Fruit fly (Drosophila melanogaster) whole organism, prepupa: ENCODE results near the gene CG8851.

Experiments
- CG10631 ChIP-seq: fragments of 200-800 bp; sonication (Bioruptor generic); optimal IDR thresholded peaks from 2 replicates; lab custom pipeline; 2016; ENCODE audit warnings: missing biosample characterization, missing genetic modification characterization
- CG10669 ChIP-seq: fragments of 200-800 bp; sonication (Bioruptor generic); optimal IDR thresholded peaks from 3 replicates; lab custom pipeline; 2018; ENCODE audit warnings: missing biosample characterization, mild to moderate bottlenecking, missing genetic modification characterization, moderate library complexity
- CG11294 ChIP-seq: fragments of 200-800 bp; sonication (Bioruptor generic); IDR thresholded peaks from 2 replicates; pipeline ENCODE4 v1.3.6; 2022; ENCODE audit warnings: missing biosample characterization, missing genetic modification characterization
- CG11902 ChIP-seq: fragments of 200-800 bp; sonication (Bioruptor generic); optimal IDR thresholded peaks from 3 replicates; lab custom pipeline; 2016; ENCODE audit warnings: missing biosample characterization, missing genetic modification characterization
- CG1621 ChIP-seq: fragments of 200-800 bp; sonication (Bioruptor generic); optimal IDR thresholded peaks from 3 replicates; lab custom pipeline; 2018; ENCODE audit warnings: missing biosample characterization, mild to moderate bottlenecking, missing genetic modification characterization
- CG16779 ChIP-seq: fragments of 200-800 bp; sonication (Bioruptor generic); optimal IDR thresholded peaks from 3 replicates; lab custom pipeline; 2017; ENCODE audit warnings: missing biosample characterization, mild to moderate bottlenecking, missing genetic modification characterization
- CG3032 ChIP-seq: fragments of 200-800 bp; optimal IDR thresholded peaks from 2 replicates; lab custom pipeline; 2019; ENCODE audit warnings: missing biosample characterization, mild to moderate bottlenecking, missing genetic modification characterization, moderate library complexity
- CG32006 ChIP-seq: fragments of 200-800 bp; sonication (Bioruptor generic); optimal IDR thresholded peaks from 3 replicates; lab custom pipeline; 2017; ENCODE audit warnings: missing biosample characterization, mild to moderate bottlenecking, missing genetic modification characterization
- CG34406 ChIP-seq: fragments of 200-800 bp; sonication (Bioruptor generic); optimal IDR thresholded peaks from 3 replicates; lab custom pipeline; 2016; ENCODE audit warnings: missing biosample characterization, missing genetic modification characterization
- CG3919 ChIP-seq: fragments of 200-800 bp; sonication (Bioruptor generic); optimal IDR thresholded peaks from 3 replicates; lab custom pipeline; 2016; ENCODE audit warnings: missing biosample characterization, missing genetic modification characterization
- CG4318 ChIP-seq: fragments of 200-800 bp; sonication (Bioruptor generic); optimal IDR thresholded peaks from 3 replicates; lab custom pipeline; 2017; ENCODE audit warnings: missing biosample characterization, mild to moderate bottlenecking, missing genetic modification characterization
- CG6163 ChIP-seq: fragments of 200-800 bp; sonication (Bioruptor generic); IDR thresholded peaks from 3 replicates; pipeline ENCODE4 v1.3.6; 2022; ENCODE audit warnings: missing biosample characterization, missing genetic modification characterization
- CG6276 ChIP-seq: fragments of 200-800 bp; sonication (Bioruptor generic); optimal IDR thresholded peaks from 2 replicates; lab custom pipeline; 2017; ENCODE audit warnings: missing biosample characterization, mild to moderate bottlenecking, missing genetic modification characterization
- CG6792 ChIP-seq: fragments of 200-800 bp; sonication (Bioruptor generic); optimal IDR thresholded peaks from 3 replicates; lab custom pipeline; 2016; ENCODE audit warnings: missing biosample characterization, missing genetic modification characterization
- CG6854 ChIP-seq: fragments of 200-800 bp; sonication (Bioruptor generic); optimal IDR thresholded peaks from 2 replicates; lab custom pipeline; 2017; ENCODE audit warnings: missing biosample characterization, mild to moderate bottlenecking, missing genetic modification characterization
- CG7368 ChIP-seq: fragments of 200-800 bp; sonication (Bioruptor generic); optimal IDR thresholded peaks from 3 replicates; lab custom pipeline; 2016; ENCODE audit warnings: missing biosample characterization, missing genetic modification characterization
- CG8119 ChIP-seq: fragments of 200-800 bp; sonication (Bioruptor generic); IDR thresholded peaks from 3 replicates; pipeline ENCODE4 v1.3.6; 2022; ENCODE audit warnings: missing biosample characterization, missing genetic modification characterization
- CG8319 ChIP-seq: fragments of 200-800 bp; sonication (Bioruptor generic); optimal IDR thresholded peaks from 3 replicates; lab custom pipeline; 2016; ENCODE audit warnings: missing biosample characterization, missing genetic modification characterization
- CG8632 ChIP-seq: fragments of 200-800 bp; sonication (Bioruptor generic); optimal IDR thresholded peaks from 3 replicates; lab custom pipeline; 2016; ENCODE audit warnings: missing biosample characterization, missing genetic modification characterization
- CG9139 ChIP-seq: fragments of 200-800 bp; sonication (Bioruptor generic); optimal IDR thresholded peaks from 3 replicates; lab custom pipeline; 2017; ENCODE audit warnings: missing biosample characterization, mild to moderate bottlenecking, missing genetic modification characterization
- Eip75B ChIP-seq: fragments of 200-800 bp; sonication (Bioruptor generic); optimal IDR thresholded peaks from 3 replicates; lab custom pipeline; 2016; ENCODE audit warnings: missing biosample characterization, missing genetic modification characterization
- Eip78C ChIP-seq: fragments of 200-800 bp; sonication (Bioruptor generic); peaks from one replicate; lab custom pipeline; 2016; ENCODE audit warnings: missing biosample characterization, missing genetic modification characterization
- Eip93F ChIP-seq: fragments of 200-800 bp; sonication (Bioruptor generic); optimal IDR thresholded peaks from 2 replicates; lab custom pipeline; 2016; ENCODE audit warnings: missing biosample characterization, mild to moderate bottlenecking, missing genetic modification characterization
- Ets21C ChIP-seq: fragments of 200-800 bp; sonication (Bioruptor generic); optimal IDR thresholded peaks from 3 replicates; lab custom pipeline; 2016; ENCODE audit warnings: missing biosample characterization, missing genetic modification characterization
- Ets96B ChIP-seq: fragments of 200-800 bp; optimal IDR thresholded peaks from 2 replicates; lab custom pipeline; 2019; ENCODE audit warnings: missing biosample characterization, mild to moderate bottlenecking, missing genetic modification characterization, moderate library complexity
- Gug ChIP-seq: fragments of 200-800 bp; sonication (Bioruptor generic); IDR thresholded peaks from 2 replicates; pipeline ENCODE4 v1.3.6; 2022; ENCODE audit warnings: missing biosample characterization, missing genetic modification characterization
- Hr39 ChIP-seq: fragments of 200-800 bp; sonication (Bioruptor generic); optimal IDR thresholded peaks from 2 replicates; lab custom pipeline; 2016; ENCODE audit warnings: missing biosample characterization, missing genetic modification characterization
- Hr4 ChIP-seq: fragments of 200-800 bp; sonication (Bioruptor generic); optimal IDR thresholded peaks from 3 replicates; lab custom pipeline; 2016; ENCODE audit warnings: missing biosample characterization, missing genetic modification characterization
- Lpt ChIP-seq: fragments of 200-800 bp; sonication (Bioruptor generic); optimal IDR thresholded peaks from 3 replicates; lab custom pipeline; 2016; ENCODE audit warnings: missing biosample characterization, missing genetic modification characterization
- Met ChIP-seq: fragments of 200-800 bp; sonication (Bioruptor generic); optimal IDR thresholded peaks from 3 replicates; lab custom pipeline; 2016; ENCODE audit warnings: missing biosample characterization, missing genetic modification characterization
- Smox ChIP-seq: fragments of 200-800 bp; sonication (Bioruptor generic); optimal IDR thresholded peaks from 3 replicates; lab custom pipeline; 2016; ENCODE audit warnings: missing biosample characterization, missing genetic modification characterization
- Sox102F ChIP-seq: fragments of 200-800 bp; sonication (Bioruptor generic); optimal IDR thresholded peaks from 2 replicates; lab custom pipeline; 2016; ENCODE audit warnings: missing biosample characterization, mild to moderate bottlenecking, missing genetic modification characterization
- Sox14 ChIP-seq: fragments of 200-800 bp; sonication (Bioruptor generic); optimal IDR thresholded peaks from 3 replicates; lab custom pipeline; 2016; ENCODE audit warnings: missing biosample characterization, missing genetic modification characterization
- Sox15 ChIP-seq: fragments of 200-800 bp; sonication (Bioruptor generic); optimal IDR thresholded peaks from 3 replicates; lab custom pipeline; 2016; ENCODE audit warnings: missing biosample characterization, missing genetic modification characterization
- achi ChIP-seq: fragments of 200-800 bp; sonication (Bioruptor generic); optimal IDR thresholded peaks from 3 replicates; lab custom pipeline; 2016; ENCODE audit warnings: missing biosample characterization, missing genetic modification characterization
- acj6 ChIP-seq: fragments of 200-800 bp; sonication (Bioruptor generic); optimal IDR thresholded peaks from 3 replicates; lab custom pipeline; 2016; ENCODE audit warnings: missing biosample characterization, missing genetic modification characterization
- cyc ChIP-seq: fragments of 200-800 bp; sonication (Bioruptor generic); optimal IDR thresholded peaks from 3 replicates; lab custom pipeline; 2016; ENCODE audit warnings: missing biosample characterization, missing genetic modification characterization
- dac ChIP-seq: fragments of 200-800 bp; sonication (Bioruptor generic); optimal IDR thresholded peaks from 2 replicates; lab custom pipeline; 2017; ENCODE audit warnings: missing biosample characterization, mild to moderate bottlenecking, missing genetic modification characterization
- eg ChIP-seq: fragments of 200-800 bp; sonication (Bioruptor generic); IDR thresholded peaks from 3 replicates; pipeline ENCODE4 v1.3.6; 2022; ENCODE audit warnings: missing biosample characterization, missing genetic modification characterization
- esn ChIP-seq: fragments of 200-800 bp; sonication (Bioruptor generic); optimal IDR thresholded peaks from 2 replicates; lab custom pipeline; 2016; ENCODE audit warnings: missing biosample characterization, mild to moderate bottlenecking, missing genetic modification characterization, moderate library complexity
- fd59A ChIP-seq: fragments of 200-800 bp; sonication (Bioruptor generic); optimal IDR thresholded peaks from 2 replicates; lab custom pipeline; 2017; ENCODE audit warnings: missing biosample characterization, mild to moderate bottlenecking, missing genetic modification characterization, missing genetic modification reagents
- fd85E ChIP-seq: fragments of 200-800 bp; sonication (Bioruptor generic); optimal IDR thresholded peaks from 3 replicates; lab custom pipeline; 2016; ENCODE audit warnings: missing biosample characterization, missing genetic modification characterization
- lz ChIP-seq: fragments of 200-800 bp; sonication (Bioruptor generic); optimal IDR thresholded peaks from 3 replicates; lab custom pipeline; 2016; ENCODE audit warnings: missing biosample characterization, missing genetic modification characterization
- net ChIP-seq: fragments of 200-800 bp; sonication (Bioruptor generic); optimal IDR thresholded peaks from 3 replicates; lab custom pipeline; 2016; ENCODE audit warnings: missing biosample characterization, missing genetic modification characterization
- pdm3 ChIP-seq: fragments of 200-800 bp; sonication (Bioruptor generic); optimal IDR thresholded peaks from 3 replicates; lab custom pipeline; 2016; ENCODE audit warnings: missing biosample characterization, missing genetic modification characterization
- salr ChIP-seq, 2 experiments: fragments of 200-800 bp; sonication (Bioruptor generic); optimal IDR thresholded peaks; 3 replicates each; lab custom pipeline; 2016 to 2018; ENCODE audit warnings: missing biosample characterization in 2 of 2, missing genetic modification characterization in 2 of 2, mild to moderate bottlenecking in 1 of 2
- spab ChIP-seq: fragments of 200-800 bp; sonication (Bioruptor generic); optimal IDR thresholded peaks from 2 replicates; lab custom pipeline; 2017; ENCODE audit warnings: missing biosample characterization, mild to moderate bottlenecking, missing genetic modification characterization, missing genetic modification reagents
- svp ChIP-seq: fragments of 200-800 bp; sonication (Bioruptor generic); peaks from one replicate; lab custom pipeline; 2016; ENCODE audit warnings: missing biosample characterization, missing genetic modification characterization
- topi ChIP-seq: fragments of 200-800 bp; sonication (Bioruptor generic); optimal IDR thresholded peaks from 3 replicates; lab custom pipeline; 2016; ENCODE audit warnings: missing biosample characterization, missing genetic modification characterization
- vri ChIP-seq: fragments of 200-800 bp; sonication (Bioruptor generic); optimal IDR thresholded peaks from 3 replicates; lab custom pipeline; 2016; ENCODE audit warnings: missing biosample characterization, mild to moderate bottlenecking, missing genetic modification characterization

The CG8851 gene

dm6 chr2L:3552773-3553172 is 33.3 kb downstream of the CG8851 start (continued):
- TF ChIP-seq acj6 (GFP tag; lab: Kevin White, UChicago) (peak; percentile 78), CG4318 (no peak), Sox102F (peak; percentile 74), dac (GFP tag; lab: Kevin White, UChicago) (no peak), CG6276 (GFP tag; lab: Kevin White, UChicago) (no peak), CG11294 (GFP tag; lab: Robert Waterston, UW) (0 out of 2 replicates have a peak, but pooled peaks have one; percentile 21), Lpt (GFP tag; lab: Kevin White, UChicago) (peak; percentile 11), Hr39 (GFP tag; lab: Kevin White, UChicago) (peak; percentile 66)

DNA sequence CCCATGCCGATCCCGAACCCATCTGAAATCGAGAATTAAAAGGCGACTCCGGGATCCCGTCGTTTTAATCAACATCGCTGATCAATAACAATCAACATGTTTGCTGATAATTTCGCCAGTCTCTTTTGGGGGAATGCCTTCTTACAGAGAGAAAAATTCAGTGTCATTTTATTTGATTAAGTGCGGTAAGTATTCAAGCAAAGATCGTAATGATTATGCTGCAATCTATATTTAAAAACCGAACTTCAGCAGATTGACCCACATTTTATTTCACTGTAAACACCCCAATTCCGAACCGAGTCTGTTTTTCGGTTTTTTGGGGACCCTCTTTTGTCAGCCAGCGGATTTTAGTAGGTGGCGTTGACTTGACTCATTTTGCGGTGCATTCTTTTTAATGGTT is 34.4 kb downstream of the CG8851 start:
- TF ChIP-seq eg = no peak
- TF ChIP-seq topi (GFP tag; lab: Kevin White, UChicago) = peak; percentile 72
- TF ChIP-seq CG11294 (GFP tag; lab: Robert Waterston, UW) = no peak
- TF ChIP-seq Sox14 = peak; percentile 23
- no peak for TF ChIP-seq fd85E (GFP tag; lab: Kevin White, UChicago)
- TF ChIP-seq Gug = no peak
- TF ChIP-seq CG7368 (GFP tag; lab: Kevin White, UChicago) = peak; percentile 36
- no peak for TF ChIP-seq Eip93F (GFP tag; lab: Kevin White, UChicago)
- no peak for TF ChIP-seq CG16779 (tag; lab: Kevin White, UChicago)
- TF ChIP-seq Ets21C (GFP tag; lab: Kevin White, UChicago) = peak; percentile 57
- peak; percentile 67 for TF ChIP-seq Smox (GFP tag; lab: Kevin White, UChicago)
- peak; percentile 43 for TF ChIP-seq CG6792 (GFP tag; lab: Kevin White, UChicago)
- peak; percentile 73 for TF ChIP-seq Met (GFP tag; lab: Kevin White, UChicago)
- peak; percentile 86 for TF ChIP-seq svp
- TF ChIP-seq net (GFP tag; lab: Kevin White, UChicago) = no peak
- peak; percentile 72 for TF ChIP-seq lz (GFP tag; lab: Kevin White, UChicago)
- peak; percentile 73 for TF ChIP-seq Sox102F
- TF ChIP-seq CG3032 = no peak
- no peak for TF ChIP-seq Hr4 (GFP tag; lab: Kevin White, UChicago)
- no peak for TF ChIP-seq Lpt (GFP tag; lab: Kevin White, UChicago)
- peak; percentile 41 for TF ChIP-seq pdm3
- no peak for TF ChIP-seq CG4318
- peak; percentile 26 for TF ChIP-seq CG8632 (GFP tag; lab: Kevin White, UChicago)
- TF ChIP-seq cyc (GFP tag; lab: Kevin White, UChicago) = peak; percentile 61
- no peak for TF ChIP-seq Sox15 (GFP tag; lab: Kevin White, UChicago)
- TF ChIP-seq CG8319 = peak; percentile 21
- no peak for TF ChIP-seq spab (GFP tag; lab: Kevin White, UChicago)
- TF ChIP-seq dac (GFP tag; lab: Kevin White, UChicago) = no peak
- TF ChIP-seq CG10631 (GFP tag; lab: Kevin White, UChicago) = no peak
- peak; percentile 78 for TF ChIP-seq esn (GFP tag; lab: Kevin White, UChicago)
- peak; percentile 26 for TF ChIP-seq acj6 (GFP tag; lab: Kevin White, UChicago)
- TF ChIP-seq CG6276 (GFP tag; lab: Kevin White, UChicago) = no peak
- TF ChIP-seq CG32006 = no peak
- TF ChIP-seq achi (GFP tag; lab: Kevin White, UChicago) = peak; percentile 30
- TF ChIP-seq CG6163 (GFP tag; lab: Robert Waterston, UW) = no peak
- TF ChIP-seq CG11902 = peak; percentile 34
- peak; percentile 43 for TF ChIP-seq CG6854 (GFP tag; lab: Kevin White, UChicago)
- peak; percentile 53 for TF ChIP-seq CG3919 (GFP tag; lab: Kevin White, UChicago)
- TF ChIP-seq CG34406 = peak; percentile 45
- no peak for TF ChIP-seq CG8119 (GFP tag; lab: Robert Waterston, UW)
- TF ChIP-seq vri (GFP tag; lab: Kevin White, UChicago) = peak; percentile 51
- no peak for TF ChIP-seq CG9139 (GFP tag; lab: Kevin White, UChicago)
- TF ChIP-seq fd59A (GFP tag; lab: Kevin White, UChicago) = no peak
- peak; percentile 37 for TF ChIP-seq Eip75B (GFP tag; lab: Kevin White, UChicago)
- no peak for TF ChIP-seq salr (GFP tag; optimal IDR thresholded peaks at IDR 0.05; lab: Kevin White, UChicago)
- no peak for TF ChIP-seq Ets96B (tag; lab: Kevin White, UChicago)
- TF ChIP-seq Eip78C (GFP tag; lab: Kevin White, UChicago) = peak; percentile 77
- TF ChIP-seq CG10669 (GFP tag; lab: Kevin White, UChicago) = no peak
- no peak for TF ChIP-seq CG1621 (tag; lab: Kevin White, UChicago)
